Fruit fly (Drosophila melanogaster) whole organism, prepupa: ENCODE measurements around the gene Tengl1.

Experiments
- CG10631 ChIP-seq: fragments of 200-800 bp; sonication (Bioruptor generic); optimal IDR thresholded peaks from 2 replicates; lab custom pipeline; 2016; ENCODE audit warnings: missing biosample characterization, missing genetic modification characterization
- CG10669 ChIP-seq: fragments of 200-800 bp; sonication (Bioruptor generic); optimal IDR thresholded peaks from 3 replicates; lab custom pipeline; 2018; ENCODE audit warnings: missing biosample characterization, mild to moderate bottlenecking, missing genetic modification characterization, moderate library complexity
- CG11294 ChIP-seq: fragments of 200-800 bp; sonication (Bioruptor generic); IDR thresholded peaks from 2 replicates; pipeline ENCODE4 v1.3.6; 2022; ENCODE audit warnings: missing biosample characterization, missing genetic modification characterization
- CG11762 ChIP-seq: fragments of 200-800 bp; sonication (Bioruptor generic); optimal IDR thresholded peaks from 3 replicates; lab custom pipeline; 2016; ENCODE audit warnings: missing biosample characterization, missing genetic modification characterization; ENCODE audit not compliant: insufficient read depth
- CG11902 ChIP-seq: fragments of 200-800 bp; sonication (Bioruptor generic); optimal IDR thresholded peaks from 3 replicates; lab custom pipeline; 2016; ENCODE audit warnings: missing biosample characterization, missing genetic modification characterization
- CG15336 ChIP-seq: fragments of 200-800 bp; sonication (Bioruptor generic); IDR thresholded peaks from 2 replicates; pipeline ENCODE4 v1.3.6; 2022; ENCODE audit warnings: missing biosample characterization, missing genetic modification characterization
- CG1621 ChIP-seq: fragments of 200-800 bp; sonication (Bioruptor generic); optimal IDR thresholded peaks from 3 replicates; lab custom pipeline; 2018; ENCODE audit warnings: missing biosample characterization, mild to moderate bottlenecking, missing genetic modification characterization
- CG16779 ChIP-seq: fragments of 200-800 bp; sonication (Bioruptor generic); optimal IDR thresholded peaks from 3 replicates; lab custom pipeline; 2017; ENCODE audit warnings: missing biosample characterization, mild to moderate bottlenecking, missing genetic modification characterization
- CG3032 ChIP-seq: fragments of 200-800 bp; optimal IDR thresholded peaks from 2 replicates; lab custom pipeline; 2019; ENCODE audit warnings: missing biosample characterization, mild to moderate bottlenecking, missing genetic modification characterization, moderate library complexity
- CG31627 ChIP-seq: fragments of 200-800 bp; sonication (Bioruptor generic); optimal IDR thresholded peaks from 3 replicates; lab custom pipeline; 2016; ENCODE audit warnings: missing biosample characterization, missing genetic modification characterization
- CG32006 ChIP-seq: fragments of 200-800 bp; sonication (Bioruptor generic); optimal IDR thresholded peaks from 3 replicates; lab custom pipeline; 2017; ENCODE audit warnings: missing biosample characterization, mild to moderate bottlenecking, missing genetic modification characterization
- CG3919 ChIP-seq: fragments of 200-800 bp; sonication (Bioruptor generic); optimal IDR thresholded peaks from 3 replicates; lab custom pipeline; 2016; ENCODE audit warnings: missing biosample characterization, missing genetic modification characterization
- CG4318 ChIP-seq: fragments of 200-800 bp; sonication (Bioruptor generic); optimal IDR thresholded peaks from 3 replicates; lab custom pipeline; 2017; ENCODE audit warnings: missing biosample characterization, mild to moderate bottlenecking, missing genetic modification characterization
- CG6163 ChIP-seq: fragments of 200-800 bp; sonication (Bioruptor generic); IDR thresholded peaks from 3 replicates; pipeline ENCODE4 v1.3.6; 2022; ENCODE audit warnings: missing biosample characterization, missing genetic modification characterization
- CG6276 ChIP-seq: fragments of 200-800 bp; sonication (Bioruptor generic); optimal IDR thresholded peaks from 2 replicates; lab custom pipeline; 2017; ENCODE audit warnings: missing biosample characterization, mild to moderate bottlenecking, missing genetic modification characterization
- CG6854 ChIP-seq: fragments of 200-800 bp; sonication (Bioruptor generic); optimal IDR thresholded peaks from 2 replicates; lab custom pipeline; 2017; ENCODE audit warnings: missing biosample characterization, mild to moderate bottlenecking, missing genetic modification characterization
- CG8319 ChIP-seq: fragments of 200-800 bp; sonication (Bioruptor generic); optimal IDR thresholded peaks from 3 replicates; lab custom pipeline; 2016; ENCODE audit warnings: missing biosample characterization, missing genetic modification characterization
- CG8632 ChIP-seq: fragments of 200-800 bp; sonication (Bioruptor generic); optimal IDR thresholded peaks from 3 replicates; lab custom pipeline; 2016; ENCODE audit warnings: missing biosample characterization, missing genetic modification characterization
- Eip78C ChIP-seq: fragments of 200-800 bp; sonication (Bioruptor generic); peaks from one replicate; lab custom pipeline; 2016; ENCODE audit warnings: missing biosample characterization, missing genetic modification characterization
- Eip93F ChIP-seq: fragments of 200-800 bp; sonication (Bioruptor generic); optimal IDR thresholded peaks from 2 replicates; lab custom pipeline; 2016; ENCODE audit warnings: missing biosample characterization, mild to moderate bottlenecking, missing genetic modification characterization
- Ets21C ChIP-seq: fragments of 200-800 bp; sonication (Bioruptor generic); optimal IDR thresholded peaks from 3 replicates; lab custom pipeline; 2016; ENCODE audit warnings: missing biosample characterization, missing genetic modification characterization
- Ets96B ChIP-seq: fragments of 200-800 bp; optimal IDR thresholded peaks from 2 replicates; lab custom pipeline; 2019; ENCODE audit warnings: missing biosample characterization, mild to moderate bottlenecking, missing genetic modification characterization, moderate library complexity
- Gug ChIP-seq: fragments of 200-800 bp; sonication (Bioruptor generic); IDR thresholded peaks from 2 replicates; pipeline ENCODE4 v1.3.6; 2022; ENCODE audit warnings: missing biosample characterization, missing genetic modification characterization
- Hr38 ChIP-seq: sonication (Bioruptor generic); optimal IDR thresholded peaks from 2 replicates; lab custom pipeline; 2016; ENCODE audit warnings: missing biosample characterization, missing genetic modification characterization
- Hr39 ChIP-seq: fragments of 200-800 bp; sonication (Bioruptor generic); optimal IDR thresholded peaks from 2 replicates; lab custom pipeline; 2016; ENCODE audit warnings: missing biosample characterization, missing genetic modification characterization
- Hr4 ChIP-seq: fragments of 200-800 bp; sonication (Bioruptor generic); optimal IDR thresholded peaks from 3 replicates; lab custom pipeline; 2016; ENCODE audit warnings: missing biosample characterization, missing genetic modification characterization
- Lpt ChIP-seq: fragments of 200-800 bp; sonication (Bioruptor generic); optimal IDR thresholded peaks from 3 replicates; lab custom pipeline; 2016; ENCODE audit warnings: missing biosample characterization, missing genetic modification characterization
- Met ChIP-seq: fragments of 200-800 bp; sonication (Bioruptor generic); optimal IDR thresholded peaks from 3 replicates; lab custom pipeline; 2016; ENCODE audit warnings: missing biosample characterization, missing genetic modification characterization
- OdsH ChIP-seq: fragments of 200-800 bp; sonication (Bioruptor generic); optimal IDR thresholded peaks from 3 replicates; lab custom pipeline; 2016; ENCODE audit warnings: missing biosample characterization, missing genetic modification characterization
- Smox ChIP-seq: fragments of 200-800 bp; sonication (Bioruptor generic); optimal IDR thresholded peaks from 3 replicates; lab custom pipeline; 2016; ENCODE audit warnings: missing biosample characterization, missing genetic modification characterization
- Sox102F ChIP-seq: fragments of 200-800 bp; sonication (Bioruptor generic); optimal IDR thresholded peaks from 2 replicates; lab custom pipeline; 2016; ENCODE audit warnings: missing biosample characterization, mild to moderate bottlenecking, missing genetic modification characterization
- Sox14 ChIP-seq: fragments of 200-800 bp; sonication (Bioruptor generic); optimal IDR thresholded peaks from 3 replicates; lab custom pipeline; 2016; ENCODE audit warnings: missing biosample characterization, missing genetic modification characterization
- Sox15 ChIP-seq: fragments of 200-800 bp; sonication (Bioruptor generic); optimal IDR thresholded peaks from 3 replicates; lab custom pipeline; 2016; ENCODE audit warnings: missing biosample characterization, missing genetic modification characterization
- achi ChIP-seq: fragments of 200-800 bp; sonication (Bioruptor generic); optimal IDR thresholded peaks from 3 replicates; lab custom pipeline; 2016; ENCODE audit warnings: missing biosample characterization, missing genetic modification characterization
- acj6 ChIP-seq: fragments of 200-800 bp; sonication (Bioruptor generic); optimal IDR thresholded peaks from 3 replicates; lab custom pipeline; 2016; ENCODE audit warnings: missing biosample characterization, missing genetic modification characterization
- cyc ChIP-seq: fragments of 200-800 bp; sonication (Bioruptor generic); optimal IDR thresholded peaks from 3 replicates; lab custom pipeline; 2016; ENCODE audit warnings: missing biosample characterization, missing genetic modification characterization
- dac ChIP-seq: fragments of 200-800 bp; sonication (Bioruptor generic); optimal IDR thresholded peaks from 2 replicates; lab custom pipeline; 2017; ENCODE audit warnings: missing biosample characterization, mild to moderate bottlenecking, missing genetic modification characterization
- dsx ChIP-seq: fragments of 200-800 bp; optimal IDR thresholded peaks from 3 replicates; lab custom pipeline; 2019; ENCODE audit warnings: missing biosample characterization, mild to moderate bottlenecking, missing genetic modification characterization, moderate library complexity; ENCODE audit not compliant: poor library complexity, severe bottlenecking
- eg ChIP-seq: fragments of 200-800 bp; sonication (Bioruptor generic); IDR thresholded peaks from 3 replicates; pipeline ENCODE4 v1.3.6; 2022; ENCODE audit warnings: missing biosample characterization, missing genetic modification characterization
- fd59A ChIP-seq: fragments of 200-800 bp; sonication (Bioruptor generic); optimal IDR thresholded peaks from 2 replicates; lab custom pipeline; 2017; ENCODE audit warnings: missing biosample characterization, mild to moderate bottlenecking, missing genetic modification characterization, missing genetic modification reagents
- fd85E ChIP-seq: fragments of 200-800 bp; sonication (Bioruptor generic); optimal IDR thresholded peaks from 3 replicates; lab custom pipeline; 2016; ENCODE audit warnings: missing biosample characterization, missing genetic modification characterization
- fkh ChIP-seq: fragments of 200-800 bp; sonication (Bioruptor generic); optimal IDR thresholded peaks from 3 replicates; lab custom pipeline; 2017; ENCODE audit warnings: missing biosample characterization, mild to moderate bottlenecking, missing genetic modification characterization, moderate library complexity
- net ChIP-seq: fragments of 200-800 bp; sonication (Bioruptor generic); optimal IDR thresholded peaks from 3 replicates; lab custom pipeline; 2016; ENCODE audit warnings: missing biosample characterization, missing genetic modification characterization
- pdm3 ChIP-seq: fragments of 200-800 bp; sonication (Bioruptor generic); optimal IDR thresholded peaks from 3 replicates; lab custom pipeline; 2016; ENCODE audit warnings: missing biosample characterization, missing genetic modification characterization
- salr ChIP-seq, 2 experiments: fragments of 200-800 bp; sonication (Bioruptor generic); optimal IDR thresholded peaks; 3 replicates each; lab custom pipeline; 2016 to 2018; ENCODE audit warnings: missing biosample characterization in 2 of 2, missing genetic modification characterization in 2 of 2, mild to moderate bottlenecking in 1 of 2
- spab ChIP-seq: fragments of 200-800 bp; sonication (Bioruptor generic); optimal IDR thresholded peaks from 2 replicates; lab custom pipeline; 2017; ENCODE audit warnings: missing biosample characterization, mild to moderate bottlenecking, missing genetic modification characterization, missing genetic modification reagents
- ss ChIP-seq, 2 experiments: fragments of 200-800 bp; sonication (Bioruptor generic); optimal IDR thresholded peaks; 2 replicates in 1 of 2; 3 replicates in 1 of 2; lab custom pipeline; 2017 to 2018; ENCODE audit warnings: mild to moderate bottlenecking in 2 of 2, missing biosample characterization in 2 of 2, missing genetic modification characterization in 2 of 2, moderate library complexity in 1 of 2
- svp ChIP-seq: fragments of 200-800 bp; sonication (Bioruptor generic); peaks from one replicate; lab custom pipeline; 2016; ENCODE audit warnings: missing biosample characterization, missing genetic modification characterization
- topi ChIP-seq: fragments of 200-800 bp; sonication (Bioruptor generic); optimal IDR thresholded peaks from 3 replicates; lab custom pipeline; 2016; ENCODE audit warnings: missing biosample characterization, missing genetic modification characterization
- vri ChIP-seq: fragments of 200-800 bp; sonication (Bioruptor generic); optimal IDR thresholded peaks from 3 replicates; lab custom pipeline; 2016; ENCODE audit warnings: missing biosample characterization, mild to moderate bottlenecking, missing genetic modification characterization

The Tengl1 gene

DNA sequence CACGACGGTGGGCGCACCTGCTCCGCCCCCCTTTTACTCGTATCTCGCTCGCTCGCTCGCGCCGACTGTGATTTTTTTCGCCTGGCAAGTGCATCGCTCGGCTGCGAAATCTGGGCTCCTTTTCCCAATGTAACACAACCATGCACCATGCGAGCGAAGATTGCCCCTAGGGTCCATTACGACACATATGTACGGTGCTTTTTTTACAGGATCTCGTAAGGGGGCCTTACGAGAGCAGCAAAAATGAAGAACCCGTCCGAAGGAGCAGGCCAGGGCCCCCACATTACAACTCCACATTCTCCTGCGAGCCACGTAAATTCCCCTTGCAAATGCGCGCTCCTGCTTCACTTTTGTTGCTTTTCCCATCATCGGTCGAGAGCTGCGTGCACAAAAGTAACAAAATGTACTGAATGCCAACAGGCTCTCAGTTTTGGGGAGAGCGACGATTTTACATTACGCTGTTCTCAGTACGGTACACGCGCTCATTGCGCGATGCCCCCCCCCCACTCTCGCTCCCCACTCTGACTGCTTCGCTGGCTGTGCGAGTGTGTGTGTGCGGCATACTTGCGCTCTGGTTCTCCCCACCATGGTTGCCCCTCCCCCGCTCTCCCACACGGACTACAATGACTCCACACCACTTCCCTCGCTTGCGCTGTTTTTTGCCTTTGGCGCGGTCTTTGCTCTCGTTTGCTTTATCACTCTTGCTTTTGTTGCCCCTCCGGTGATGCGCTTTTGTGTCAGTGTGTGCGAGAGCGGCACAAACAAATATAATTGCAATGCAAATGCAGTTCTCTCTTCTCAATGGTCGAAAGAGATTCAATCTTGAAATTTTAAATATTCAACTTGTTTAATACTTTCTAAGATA lies 37.3 kb downstream of the Tengl1 start:
- peak; percentile 47 for TF ChIP-seq acj6
- TF ChIP-seq topi: no peak
- no peak for TF ChIP-seq Hr38 (GFP tag; lab: Kevin White, UChicago)
- peak; percentile 59 for TF ChIP-seq CG32006 (GFP tag; lab: Kevin White, UChicago)
- TF ChIP-seq CG11294 (GFP tag; lab: Robert Waterston, UW): peak; percentile 24; the same call in 1 of the 2 replicates
- TF ChIP-seq achi (GFP tag; lab: Kevin White, UChicago): peak; percentile 37
- peak; percentile 54 for TF ChIP-seq CG15336 (GFP tag; lab: Robert Waterston, UW)
- peak; percentile 81 for TF ChIP-seq CG6163 (GFP tag; lab: Robert Waterston, UW)
- peak; percentile 85 for TF ChIP-seq dsx (GFP tag; lab: Kevin White, UChicago)
- no peak for TF ChIP-seq Hr39 (GFP tag; lab: Kevin White, UChicago)
- TF ChIP-seq CG16779 (tag; lab: Kevin White, UChicago): peak; percentile 39
- peak; percentile 92 for TF ChIP-seq Lpt
- no peak for TF ChIP-seq CG8632 (GFP tag; lab: Kevin White, UChicago)
- peak; percentile 80 for TF ChIP-seq vri (GFP tag; lab: Kevin White, UChicago)
- TF ChIP-seq svp: peak; percentile 86
- TF ChIP-seq cyc (GFP tag; lab: Kevin White, UChicago): no peak
- no peak for TF ChIP-seq Smox (GFP tag; lab: Kevin White, UChicago)
- peak; percentile 57 for TF ChIP-seq CG1621 (tag; lab: Kevin White, UChicago)
- TF ChIP-seq fd59A: no peak
- peak; percentile 66 for TF ChIP-seq Met (GFP tag; lab: Kevin White, UChicago)
- TF ChIP-seq salr (GFP tag; optimal IDR thresholded peaks at IDR 0.05; lab: Kevin White, UChicago): peak; percentile 35 to 37
- no peak for TF ChIP-seq CG11902 (GFP tag; lab: Kevin White, UChicago)
- no peak for TF ChIP-seq Sox15 (GFP tag; lab: Kevin White, UChicago)
- peak; percentile 22 for TF ChIP-seq fkh (GFP tag; lab: Kevin White, UChicago)
- peak; percentile 8 for TF ChIP-seq Ets21C (GFP tag; lab: Kevin White, UChicago)
- TF ChIP-seq CG31627 (GFP tag; lab: Kevin White, UChicago): no peak
- no peak for TF ChIP-seq Hr4 (GFP tag; lab: Kevin White, UChicago)
- peak; percentile 7 for TF ChIP-seq CG10631 (GFP tag; lab: Kevin White, UChicago)
- peak; percentile 62 for TF ChIP-seq CG6276 (GFP tag; lab: Kevin White, UChicago)
- TF ChIP-seq Eip78C: peak; percentile 90
- TF ChIP-seq OdsH (GFP tag; lab: Kevin White, UChicago): peak; percentile 25
- TF ChIP-seq CG3919 (GFP tag; lab: Kevin White, UChicago): peak; percentile 32
- TF ChIP-seq CG6854 (GFP tag; lab: Kevin White, UChicago): peak; percentile 87
- TF ChIP-seq Eip93F (GFP tag; lab: Kevin White, UChicago): no peak
- peak; percentile 66; the same call in 1 of the 2 replicates for TF ChIP-seq Gug (GFP tag; lab: Robert Waterston, UW)
- TF ChIP-seq Ets96B: peak; percentile 24
- peak; percentile 72 to 90 for TF ChIP-seq ss (GFP tag; optimal IDR thresholded peaks at IDR 0.05; lab: Kevin White, UChicago)
- peak; percentile 60 for TF ChIP-seq net (GFP tag; lab: Kevin White, UChicago)
- peak; percentile 14 for TF ChIP-seq CG10669 (GFP tag; lab: Kevin White, UChicago)
- no peak for TF ChIP-seq CG8319 (GFP tag; lab: Kevin White, UChicago)
- peak; percentile 78 for TF ChIP-seq Sox102F (GFP tag; lab: Kevin White, UChicago)
- peak; percentile 10 for TF ChIP-seq spab (GFP tag; lab: Kevin White, UChicago)
- peak; percentile 40 for TF ChIP-seq CG11762
- TF ChIP-seq fd85E (GFP tag; lab: Kevin White, UChicago): peak; percentile 44
- TF ChIP-seq CG3032: peak; percentile 45
- no peak; the same call in 1 of the 3 replicates for TF ChIP-seq eg
- no peak for TF ChIP-seq CG4318 (GFP tag; lab: Kevin White, UChicago)
- TF ChIP-seq Sox14 (GFP tag; lab: Kevin White, UChicago): peak; percentile 87
- no peak for TF ChIP-seq pdm3 (GFP tag; lab: Kevin White, UChicago)
- TF ChIP-seq dac (GFP tag; lab: Kevin White, UChicago): peak; percentile 7
